Worm (Caenorhabditis elegans): ENCODE measurements around the gene F22E5.17.

- TF ChIP-seq Y22D7AL.16 (tag; optimal IDR thresholded peaks at IDR 0.05) (no peak), ceh-14 (tag; optimal IDR thresholded peaks at IDR 0.05) (no peak), hlh-13 (GFP tag; optimal IDR thresholded peaks at IDR 0.05) (no peak), ref-2 (tag; optimal IDR thresholded peaks at IDR 0.05) (no peak), lim-6 (tag; optimal IDR thresholded peaks at IDR 0.05) (no peak), pat-9 (tag; optimal IDR thresholded peaks at IDR 0.05) (no peak), pha-4 (tag; optimal IDR thresholded peaks at IDR 0.05) (no peak), madf-2 (tag; optimal IDR thresholded peaks at IDR 0.05) (no peak), nhr-11 (tag; optimal IDR thresholded peaks at IDR 0.05) (no peak), ceh-31 (tag; optimal IDR thresholded peaks at IDR 0.05) (no peak), nhr-232 (tag; optimal IDR thresholded peaks at IDR 0.05) (no peak), fkh-10 (GFP tag; optimal IDR thresholded peaks at IDR 0.05) (no peak), elt-2 (tag; optimal IDR thresholded peaks at IDR 0.05) (no peak)
Observed at ce11 chrII:2702757-2703156, 24.9 kb downstream of the F22E5.17 start, which contains the start of gene sri-60.
